Worm (Caenorhabditis elegans) whole organism, L1 larva: ENCODE measurements around the gene odd-2.

Experiments used
- C04F5.9 ChIP-seq: sonication (generic microtip); optimal IDR thresholded peaks from 2 replicates; lab custom pipeline; 2016; ENCODE audit warnings: missing genetic modification characterization, missing compliant biosample characterization
- Y116A8C.19 ChIP-seq: sonication (generic microtip); optimal IDR thresholded peaks from 2 replicates; lab custom pipeline; 2016; ENCODE audit warnings: missing compliant biosample characterization, missing genetic modification characterization, borderline replicate concordance
- blmp-1 ChIP-seq: fragments of 150-350 bp; optimal IDR thresholded peaks from 2 replicates; lab custom pipeline; 2014; ENCODE audit warnings: missing biosample characterization, missing genetic modification characterization
- ceh-82 ChIP-seq, 3 experiments: fragments of 150-350 bp in 1 of 3; sonication (generic microtip) in 2 of 3; optimal IDR thresholded peaks; 2 replicates each; lab custom pipeline; 2014 to 2017; ENCODE audit warnings: missing biosample characterization in 3 of 3, missing genetic modification characterization in 3 of 3
- dpl-1 ChIP-seq, 3 experiments: fragments of 150-350 bp in 2 of 3; sonication (generic microtip) in 1 of 3; optimal IDR thresholded peaks; 2 replicates each; lab custom pipeline; 2014 to 2017; ENCODE audit warnings: missing biosample characterization in 3 of 3, missing genetic modification characterization in 3 of 3, missing genetic modification reagents in 3 of 3
- egl-27 ChIP-seq, 2 experiments: fragments of 150-350 bp in 1 of 2; sonication (generic microtip); optimal IDR thresholded peaks; 3 replicates each; lab custom pipeline; 2017 to 2018; ENCODE audit warnings: missing biosample characterization in 2 of 2, missing genetic modification characterization in 2 of 2, missing genetic modification reagents in 2 of 2
- elt-3 ChIP-seq, 6 experiments: fragments of 150-350 bp in 1 of 6; sonication (generic microtip); optimal IDR thresholded peaks; 2 replicates each; lab custom pipeline; 2017 to 2018; ENCODE audit warnings: missing biosample characterization in 6 of 6, missing genetic modification characterization in 6 of 6, inconsistent platforms in 1 of 6
- ets-5 ChIP-seq: fragments of 200-800 bp; sonication (Bioruptor generic); IDR thresholded peaks from 2 replicates; pipeline ENCODE4 v1.3.6; 2022; ENCODE audit warnings: missing genetic modification characterization, missing compliant biosample characterization
- fkh-4 ChIP-seq: sonication (generic microtip); optimal IDR thresholded peaks from 2 replicates; lab custom pipeline; 2016; ENCODE audit warnings: missing compliant biosample characterization, missing genetic modification characterization, borderline replicate concordance
- fkh-8 ChIP-seq: sonication (generic microtip); optimal IDR thresholded peaks from 2 replicates; lab custom pipeline; 2016; ENCODE audit warnings: mild to moderate bottlenecking, missing genetic modification characterization, missing compliant biosample characterization
- hpl-2 ChIP-seq: fragments of 150-350 bp; optimal IDR thresholded peaks from 2 replicates; lab custom pipeline; 2014; ENCODE audit warnings: missing biosample characterization, missing genetic modification reagents, missing genetic modification characterization
- irx-1 ChIP-seq: sonication (generic microtip); optimal IDR thresholded peaks from 2 replicates; lab custom pipeline; 2016; ENCODE audit warnings: missing genetic modification characterization, missing compliant biosample characterization
- isw-1 ChIP-seq: fragments of 200-800 bp; sonication (Bioruptor generic); IDR thresholded peaks from 2 replicates; pipeline ENCODE4 v1.3.6; 2022; ENCODE audit warnings: missing genetic modification characterization, missing compliant biosample characterization
- jun-1 ChIP-seq: fragments of 150-350 bp; optimal IDR thresholded peaks from 2 replicates; lab custom pipeline; 2014; ENCODE audit warnings: missing biosample characterization, missing genetic modification reagents, missing genetic modification characterization
- lin-35 ChIP-seq, 2 experiments: fragments of 150-350 bp; optimal IDR thresholded peaks; 2 replicates each; lab custom pipeline; 2014; ENCODE audit warnings: missing biosample characterization in 2 of 2, missing genetic modification characterization in 2 of 2, missing genetic modification reagents in 2 of 2
- lin-39 ChIP-seq: fragments of 150-350 bp; optimal IDR thresholded peaks from 2 replicates; lab custom pipeline; 2014; ENCODE audit warnings: missing biosample characterization, missing genetic modification reagents, missing genetic modification characterization
- lir-3 ChIP-seq: sonication (generic microtip); optimal IDR thresholded peaks from 2 replicates; lab custom pipeline; 2016; ENCODE audit warnings: mild to moderate bottlenecking, missing genetic modification characterization, moderate library complexity, missing compliant biosample characterization; ENCODE audit not compliant: poor library complexity
- mef-2 ChIP-seq: fragments of 150-350 bp; optimal IDR thresholded peaks from 2 replicates; lab custom pipeline; 2014; ENCODE audit warnings: missing biosample characterization, missing genetic modification characterization
- nhr-19 ChIP-seq: fragments of 200-800 bp; sonication (Bioruptor generic); conservative IDR thresholded peaks from 2 replicates; pipeline ENCODE4 v1.3.6; 2022; ENCODE audit warnings: missing genetic modification characterization, missing compliant biosample characterization
- nhr-20 ChIP-seq: sonication (generic microtip); optimal IDR thresholded peaks from 2 replicates; lab custom pipeline; 2016; ENCODE audit warnings: mild to moderate bottlenecking, missing genetic modification characterization, missing compliant biosample characterization
- nhr-47 ChIP-seq: sonication (generic microtip); optimal IDR thresholded peaks from 2 replicates; lab custom pipeline; 2016; ENCODE audit warnings: mild to moderate bottlenecking, missing genetic modification characterization, moderate library complexity, missing compliant biosample characterization
- nhr-77 ChIP-seq: fragments of 150-350 bp; optimal IDR thresholded peaks from 2 replicates; lab custom pipeline; 2014; ENCODE audit warnings: missing biosample characterization, missing genetic modification characterization
- nhr-85 ChIP-seq: sonication (generic microtip); peaks from one replicate; lab custom pipeline; 2016; ENCODE audit warnings: missing genetic modification characterization, inconsistent platforms, missing compliant biosample characterization
- nhr-90 ChIP-seq: sonication (generic microtip); optimal IDR thresholded peaks from 2 replicates; lab custom pipeline; 2016; ENCODE audit warnings: mild to moderate bottlenecking, missing genetic modification characterization, missing compliant biosample characterization; ENCODE audit not compliant: poor library complexity
- rnt-1 ChIP-seq: sonication (generic microtip); optimal IDR thresholded peaks from 2 replicates; lab custom pipeline; 2016; ENCODE audit warnings: mild to moderate bottlenecking, missing genetic modification characterization, moderate library complexity, missing compliant biosample characterization
- skn-1 ChIP-seq: fragments of 150-350 bp; optimal IDR thresholded peaks from 2 replicates; lab custom pipeline; 2014; ENCODE audit warnings: missing biosample characterization, missing genetic modification characterization
- tlp-1 ChIP-seq: fragments of 150-350 bp; optimal IDR thresholded peaks from 2 replicates; lab custom pipeline; 2014; ENCODE audit warnings: missing biosample characterization, missing genetic modification characterization
- unc-30 ChIP-seq: sonication (generic microtip); optimal IDR thresholded peaks from 2 replicates; lab custom pipeline; 2017; ENCODE audit warnings: missing biosample characterization, missing genetic modification characterization
- unc-62 ChIP-seq: fragments of 150-350 bp; optimal IDR thresholded peaks from 2 replicates; lab custom pipeline; 2014; ENCODE audit warnings: missing biosample characterization, missing genetic modification reagents, missing genetic modification characterization
- unc-98 ChIP-seq: fragments of 200-800 bp; sonication (Bioruptor generic); IDR thresholded peaks from 2 replicates; pipeline ENCODE4 v1.3.6; 2022; ENCODE audit warnings: missing genetic modification characterization, missing compliant biosample characterization
- ztf-11 ChIP-seq, 2 experiments: sonication (generic microtip); optimal IDR thresholded peaks; 2 replicates each; lab custom pipeline; 2016 to 2017; ENCODE audit warnings: missing genetic modification characterization in 2 of 2, missing biosample characterization in 1 of 2, missing compliant biosample characterization in 1 of 2

odd-2 gene

ce11 chrX:6187848-6188247, 27.5 kb upstream of the odd-2 start, which contains the start of gene T13C5.10:
T13C5.10 (plus strand) TSS chrX:6188148.
- TF ChIP-seq irx-1 (tag; lab: Kevin White, UChicago) (no peak), nhr-77 (tag; lab: Kevin White, UChicago) (no peak), nhr-90 (tag; lab: Kevin White, UChicago) (no peak), fkh-8 (no peak), mef-2 (tag; lab: Kevin White, UChicago) (no peak), nhr-85 (tag; lab: Kevin White, UChicago) (no peak), rnt-1 (tag; lab: Kevin White, UChicago) (no peak), skn-1 (tag; lab: Kevin White, UChicago) (no peak), ets-5 (GFP tag; lab: Robert Waterston, UW) (no peak), unc-30 (no peak), jun-1 (no peak), fkh-4 (tag; lab: Kevin White, UChicago) (no peak), nhr-20 (no peak)

DNA sequence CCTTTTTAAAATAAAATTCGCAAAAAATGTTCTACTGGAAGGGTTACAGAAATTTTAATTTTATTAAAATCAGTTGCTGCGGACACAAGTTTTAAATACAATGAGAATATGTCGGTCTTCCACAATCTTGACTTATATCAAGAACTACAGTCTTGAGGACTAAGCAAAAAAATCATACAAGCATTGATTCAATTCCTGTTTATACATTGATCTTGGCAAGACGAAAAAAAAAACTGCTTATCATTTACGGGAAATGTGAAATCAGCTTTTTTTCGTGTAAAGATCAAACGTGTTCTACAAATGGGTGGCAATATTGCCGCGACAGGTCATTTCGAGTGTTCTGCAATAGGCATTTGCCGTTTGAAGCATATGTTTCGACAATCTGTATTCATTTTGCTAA, 24.4 kb upstream of the odd-2 start, which contains the start of gene T13C5.2:
Gene T13C5.2 (plus strand): TSS at position 301 of the 400 bp plus-strand sequence.
- TF ChIP-seq nhr-85 (tag; lab: Kevin White, UChicago): no peak
- no peak for TF ChIP-seq unc-98
- no peak for TF ChIP-seq nhr-47 (tag; lab: Kevin White, UChicago)
- no peak for TF ChIP-seq lin-39 (tag; lab: Kevin White, UChicago)
- TF ChIP-seq ztf-11 (tag; optimal IDR thresholded peaks at IDR 0.05; lab: Kevin White, UChicago): no peak
- no peak for TF ChIP-seq ceh-82 (tag; optimal IDR thresholded peaks at IDR 0.05; lab: Kevin White, UChicago)
- TF ChIP-seq hpl-2 (GFP tag; lab: Kevin White, UChicago): no peak
- no peak for TF ChIP-seq jun-1
- no peak for TF ChIP-seq isw-1 (GFP tag; lab: Robert Waterston, UW)
- no peak for TF ChIP-seq blmp-1 (tag; lab: Kevin White, UChicago)
- TF ChIP-seq ets-5 (GFP tag; lab: Robert Waterston, UW): no peak
- no peak for TF ChIP-seq lin-35 (GFP tag; optimal IDR thresholded peaks at IDR 0.05; lab: Kevin White, UChicago)

- TF ChIP-seq blmp-1 (tag; lab: Kevin White, UChicago) (peak; percentile 33), unc-62 (no peak)
- TF ChIP-seq, all 84 proteins: peak for 1
These were observed 20.0 kb upstream of the odd-2 start, which contains the start of gene T13C5.7 for ce11 chrX:6180293-6180692. T13C5.7 (plus strand) TSS chrX:6180593.

DNA sequence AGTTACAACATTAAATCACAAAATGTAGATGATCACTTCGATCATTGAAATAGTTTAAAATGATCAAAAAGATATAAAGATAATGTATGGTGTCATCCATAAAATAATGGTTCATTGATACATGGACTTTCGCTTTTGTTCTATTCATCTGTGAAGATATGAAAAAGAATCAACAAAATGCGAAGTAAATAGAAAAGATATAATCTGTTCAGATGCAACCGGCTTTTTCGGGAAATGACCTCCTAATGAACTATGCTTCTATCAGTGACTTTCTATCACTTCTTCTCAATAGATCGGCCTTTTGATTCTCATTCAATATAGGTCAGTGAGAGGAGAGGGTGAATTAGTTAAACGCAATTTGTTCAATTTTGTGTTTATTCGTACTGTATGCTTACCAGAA, 18.7 kb upstream of the odd-2 start:
- TF ChIP-seq C04F5.9 (no peak), egl-27 (tag; optimal IDR thresholded peaks at IDR 0.05; lab: Kevin White, UChicago) (no peak), dpl-1 (GFP tag; optimal IDR thresholded peaks at IDR 0.05; lab: Kevin White, UChicago) (no peak), lir-3 (no peak), nhr-85 (tag; lab: Kevin White, UChicago) (no peak), unc-98 (no peak), elt-3 (tag; optimal IDR thresholded peaks at IDR 0.05; lab: Kevin White, UChicago) (peak in 1 of 6 experiments; percentile 19), mef-2 (tag; lab: Kevin White, UChicago) (no peak), blmp-1 (tag; lab: Kevin White, UChicago) (peak; percentile 89), ets-5 (GFP tag; lab: Robert Waterston, UW) (no peak), Y116A8C.19 (tag; lab: Kevin White, UChicago) (no peak), rnt-1 (tag; lab: Kevin White, UChicago) (no peak), nhr-19 (GFP tag; lab: Robert Waterston, UW) (no peak)

ce11 chrX:6177944-6178566, 17.7 kb upstream of the odd-2 start, which contains the start of the genes T25B2.4 and T13C5.3:
T25B2.4 (plus strand) TSS chrX:6178244.
T13C5.3 (plus strand) TSS chrX:6178516.
- no peak for TF ChIP-seq tlp-1
- TF ChIP-seq unc-30: no peak
